Worm (Caenorhabditis elegans): Measurements from ENCODE around the gene nstp-8.

- no peak for TF ChIP-seq lin-15B (tag; optimal IDR thresholded peaks at IDR 0.05)
- no peak for TF ChIP-seq C04F5.9 (tag; optimal IDR thresholded peaks at IDR 0.05)
These were observed 9.7 kb downstream of the nstp-8 start, which contains the start of gene nhr-103 for ce11 chrV:2225130-2225529.

All from whole organism, L1 larva.